Fruit fly (Drosophila melanogaster) whole organism, embryonic: ENCODE measurements around the gene sit.

Experiments
- Awh ChIP-seq: fragments of 200-800 bp; sonication (Bioruptor generic); IDR thresholded peaks from 2 replicates; pipeline ENCODE4, ENCODE4 v1.3.6; 2022; ENCODE audit warnings: missing biosample characterization, missing genetic modification characterization
- CG10147 ChIP-seq: fragments of 200-800 bp; sonication (Bioruptor generic); optimal IDR thresholded peaks from 2 replicates; lab custom pipeline; 2019; ENCODE audit warnings: missing biosample characterization, mild to moderate bottlenecking, missing genetic modification characterization, moderate library complexity
- CG11093 ChIP-seq: fragments of 200-800 bp; sonication (Bioruptor generic); IDR thresholded peaks from 3 replicates; pipeline ENCODE4 v1.3.6; 2022; ENCODE audit warnings: missing biosample characterization, missing genetic modification characterization
- CG11398 ChIP-seq: fragments of 200-800 bp; sonication (Bioruptor generic); optimal IDR thresholded peaks from 2 replicates; lab custom pipeline; 2016; ENCODE audit warnings: missing biosample characterization, missing genetic modification characterization
- CG12659 ChIP-seq: fragments of 200-800 bp; sonication (Bioruptor generic); optimal IDR thresholded peaks from 3 replicates; lab custom pipeline; 2017; ENCODE audit warnings: mild to moderate bottlenecking, missing biosample characterization, missing genetic modification reagents, missing genetic modification characterization
- CG1603 ChIP-seq: fragments of 200-800 bp; sonication (Bioruptor generic); optimal IDR thresholded peaks from 2 replicates; lab custom pipeline; 2019; ENCODE audit warnings: missing biosample characterization, mild to moderate bottlenecking, missing genetic modification characterization, moderate library complexity
- CG17829 ChIP-seq: fragments of 200-800 bp; optimal IDR thresholded peaks from 2 replicates; lab custom pipeline; 2019; ENCODE audit warnings: missing biosample characterization, mild to moderate bottlenecking, missing genetic modification characterization, moderate library complexity
- CG2120 ChIP-seq: fragments of 200-800 bp; sonication (Bioruptor generic); optimal IDR thresholded peaks from 3 replicates; lab custom pipeline; 2016; ENCODE audit warnings: missing biosample characterization, missing genetic modification characterization
- CG31441 ChIP-seq: fragments of 200-800 bp; sonication (Bioruptor generic); IDR thresholded peaks from 2 replicates; pipeline ENCODE4 v1.3.6; 2022; ENCODE audit warnings: missing biosample characterization, missing genetic modification characterization
- CG3847 ChIP-seq: fragments of 200-800 bp; sonication (Bioruptor generic); IDR thresholded peaks from 2 replicates; pipeline ENCODE4 v1.3.6; 2022; ENCODE audit warnings: missing biosample characterization, missing genetic modification characterization
- CG9609 ChIP-seq: fragments of 200-800 bp; sonication (Bioruptor generic); optimal IDR thresholded peaks from 3 replicates; lab custom pipeline; 2016; ENCODE audit warnings: missing biosample characterization, missing genetic modification characterization
- CG9932 ChIP-seq: fragments of 200-800 bp; sonication (Bioruptor generic); IDR thresholded peaks from 2 replicates; pipeline ENCODE4 v1.3.6; 2022; ENCODE audit warnings: missing biosample characterization, missing genetic modification characterization
- CHES-1-like ChIP-seq: fragments of 200-800 bp; sonication (Bioruptor generic); optimal IDR thresholded peaks from 2 replicates; lab custom pipeline; 2016; ENCODE audit warnings: missing biosample characterization, missing genetic modification characterization
- D19A ChIP-seq: fragments of 200-800 bp; optimal IDR thresholded peaks from 3 replicates; lab custom pipeline; 2019; ENCODE audit warnings: missing biosample characterization, mild to moderate bottlenecking, missing genetic modification characterization, moderate library complexity
- Eip74EF ChIP-seq, 2 experiments: fragments of 200-800 bp in 1 of 2; fragments of >200 bp in 1 of 2; sonication (Bioruptor generic) in 1 of 2; optimal IDR thresholded peaks; 2 replicates each; lab custom pipeline; 2017 to 2019; ENCODE audit warnings: missing biosample characterization in 2 of 2, missing genetic modification characterization in 2 of 2, mild to moderate bottlenecking in 1 of 2, moderate library complexity in 1 of 2
- Fer1 ChIP-seq: fragments of 200-800 bp; sonication (Bioruptor generic); optimal IDR thresholded peaks from 2 replicates; lab custom pipeline; 2017; ENCODE audit warnings: missing biosample characterization, mild to moderate bottlenecking, missing genetic modification characterization
- HLH54F ChIP-seq: fragments of 200-800 bp; sonication (Bioruptor generic); optimal IDR thresholded peaks from 3 replicates; lab custom pipeline; 2016; ENCODE audit warnings: missing biosample characterization, missing genetic modification characterization
- Lhr ChIP-seq: fragments of 200-800 bp; sonication (Bioruptor generic); optimal IDR thresholded peaks from 3 replicates; lab custom pipeline; 2017; ENCODE audit warnings: mild to moderate bottlenecking, missing biosample characterization, missing genetic modification reagents, missing genetic modification characterization
- Oaz ChIP-seq: fragments of 200-800 bp; sonication (Bioruptor generic); IDR thresholded peaks from 2 replicates; pipeline ENCODE4 v1.3.6; 2022; ENCODE audit warnings: missing biosample characterization, missing genetic modification characterization
- Opbp ChIP-seq: fragments of 200-800 bp; sonication (Bioruptor generic); IDR thresholded peaks from 3 replicates; pipeline ENCODE4 v1.3.6; 2022; ENCODE audit warnings: missing biosample characterization, missing genetic modification characterization; ENCODE audit not compliant: partially characterized antibody
- Pdp1 ChIP-seq, 2 experiments: fragments of 200-800 bp; sonication (Bioruptor generic); optimal IDR thresholded peaks; 3 replicates each; lab custom pipeline; 2016; ENCODE audit warnings: missing biosample characterization in 2 of 2, missing genetic modification characterization in 2 of 2, mild to moderate bottlenecking in 1 of 2, moderate library complexity in 1 of 2
- Six4 ChIP-seq: fragments of 200-800 bp; sonication (Bioruptor generic); optimal IDR thresholded peaks from 2 replicates; lab custom pipeline; 2016; ENCODE audit warnings: missing biosample characterization, missing genetic modification characterization
- Sry-δ ChIP-seq: fragments of 200-800 bp; sonication (Bioruptor generic); optimal IDR thresholded peaks from 2 replicates; lab custom pipeline; 2016; ENCODE audit warnings: missing biosample characterization, missing genetic modification characterization
- Trl ChIP-seq, 3 experiments: fragments of >200 bp in 2 of 3; fragments of 200-800 bp in 1 of 3; sonication (Bioruptor generic) in 1 of 3; optimal IDR thresholded peaks; 2 replicates in 1 of 3; 3 replicates in 2 of 3; lab custom pipeline; 2016 to 2017; ENCODE audit warnings: missing biosample characterization in 1 of 3, missing genetic modification characterization in 1 of 3
- Vsx1 ChIP-seq: fragments of 200-800 bp; sonication (Bioruptor generic); optimal IDR thresholded peaks from 2 replicates; lab custom pipeline; 2017; ENCODE audit warnings: missing biosample characterization, mild to moderate bottlenecking, missing genetic modification characterization, missing genetic modification reagents
- Xrp1 ChIP-seq: fragments of 200-800 bp; sonication (Bioruptor generic); IDR thresholded peaks from 2 replicates; pipeline ENCODE4 v1.3.6; 2022; ENCODE audit warnings: missing biosample characterization, missing genetic modification characterization
- YL-1 ChIP-seq: fragments of 200-800 bp; sonication (Bioruptor generic); optimal IDR thresholded peaks from 3 replicates; lab custom pipeline; 2017; ENCODE audit warnings: missing biosample characterization, mild to moderate bottlenecking, missing genetic modification characterization
- aop ChIP-seq: fragments of 200-800 bp; sonication (Bioruptor generic); IDR thresholded peaks from 2 replicates; pipeline ENCODE4 v1.3.6; 2022; ENCODE audit warnings: missing biosample characterization, missing genetic modification characterization
- ato ChIP-seq: fragments of 200-800 bp; sonication (Bioruptor generic); IDR thresholded peaks from 2 replicates; pipeline ENCODE4 v1.3.6; 2022; ENCODE audit warnings: missing biosample characterization, missing genetic modification characterization; ENCODE audit not compliant: partially characterized antibody
- bab2 ChIP-seq: fragments of 200-800 bp; sonication (Bioruptor generic); optimal IDR thresholded peaks from 2 replicates; lab custom pipeline; 2016; ENCODE audit warnings: missing biosample characterization, missing genetic modification characterization
- bbx ChIP-seq: fragments of 200-800 bp; sonication (Bioruptor generic); IDR thresholded peaks from 2 replicates; pipeline ENCODE4 v1.3.6; 2022; ENCODE audit warnings: missing biosample characterization, missing genetic modification characterization; ENCODE audit not compliant: partially characterized antibody
- chinmo ChIP-seq: fragments of 200-800 bp; sonication (Bioruptor generic); IDR thresholded peaks from 4 replicates; pipeline ENCODE4 v1.3.6; 2022; ENCODE audit warnings: missing biosample characterization, missing genetic modification characterization; ENCODE audit not compliant: partially characterized antibody
- eve ChIP-seq, 2 experiments: fragments of >200 bp; optimal IDR thresholded peaks; 2 replicates each; lab custom pipeline; 2017; ENCODE audit warnings: missing biosample characterization in 2 of 2, missing genetic modification characterization in 2 of 2
- fd64A ChIP-seq: fragments of 200-800 bp; sonication (Bioruptor generic); optimal IDR thresholded peaks from 3 replicates; lab custom pipeline; 2018; ENCODE audit warnings: missing biosample characterization, mild to moderate bottlenecking, missing genetic modification characterization
- gsb-n ChIP-seq: fragments of 200-800 bp; sonication (Bioruptor generic); optimal IDR thresholded peaks from 3 replicates; lab custom pipeline; 2018; ENCODE audit warnings: missing biosample characterization, mild to moderate bottlenecking, missing genetic modification characterization
- kay ChIP-seq: fragments of 200-800 bp; sonication (Bioruptor generic); optimal IDR thresholded peaks from 2 replicates; lab custom pipeline; 2016; ENCODE audit warnings: missing biosample characterization, missing genetic modification characterization
- lab ChIP-seq: fragments of 200-800 bp; sonication (Bioruptor generic); optimal IDR thresholded peaks from 3 replicates; lab custom pipeline; 2017; ENCODE audit warnings: missing biosample characterization, missing genetic modification characterization, mild to moderate bottlenecking, moderate library complexity, missing genetic modification reagents
- lmd ChIP-seq: fragments of 200-800 bp; sonication (Bioruptor generic); IDR thresholded peaks from 2 replicates; pipeline ENCODE4 v1.3.6; 2022; ENCODE audit warnings: missing biosample characterization, missing genetic modification characterization
- nmo ChIP-seq: fragments of 200-800 bp; sonication (Bioruptor generic); optimal IDR thresholded peaks from 2 replicates; lab custom pipeline; 2018; ENCODE audit warnings: missing biosample characterization, mild to moderate bottlenecking, missing genetic modification characterization, moderate library complexity
- phol ChIP-seq: fragments of 200-800 bp; sonication (Bioruptor generic); optimal IDR thresholded peaks from 3 replicates; lab custom pipeline; 2018; ENCODE audit warnings: missing biosample characterization, mild to moderate bottlenecking, missing genetic modification characterization, moderate library complexity
- pum ChIP-seq: fragments of 200-800 bp; sonication (Bioruptor generic); optimal IDR thresholded peaks from 2 replicates; lab custom pipeline; 2016; ENCODE audit warnings: missing biosample characterization, missing genetic modification characterization
- rib ChIP-seq: fragments of 200-800 bp; sonication (Bioruptor generic); IDR thresholded peaks from 2 replicates; pipeline ENCODE4 v1.3.6; 2022; ENCODE audit warnings: missing biosample characterization, missing genetic modification characterization
- run ChIP-seq: fragments of 200-800 bp; sonication (Bioruptor generic); optimal IDR thresholded peaks from 3 replicates; lab custom pipeline; 2018; ENCODE audit warnings: missing biosample characterization, mild to moderate bottlenecking, missing genetic modification characterization
- sd ChIP-seq: fragments of 200-800 bp; sonication (Bioruptor generic); optimal IDR thresholded peaks from 3 replicates; lab custom pipeline; 2018; ENCODE audit warnings: missing biosample characterization, mild to moderate bottlenecking, missing genetic modification characterization, moderate library complexity
- sna ChIP-seq: fragments of 200-800 bp; sonication (Bioruptor generic); IDR thresholded peaks from 2 replicates; pipeline ENCODE4 v1.3.6; 2022; ENCODE audit warnings: missing biosample characterization, missing genetic modification characterization; ENCODE audit not compliant: partially characterized antibody
- trem ChIP-seq: fragments of 200-800 bp; optimal IDR thresholded peaks from 3 replicates; lab custom pipeline; 2019; ENCODE audit warnings: missing biosample characterization, mild to moderate bottlenecking, missing genetic modification characterization, moderate library complexity
- unc-4 ChIP-seq: fragments of 200-800 bp; sonication (Bioruptor generic); IDR thresholded peaks from 2 replicates; pipeline ENCODE4 v1.3.6; 2022; ENCODE audit warnings: missing biosample characterization, missing genetic modification characterization; ENCODE audit not compliant: partially characterized antibody
- wek ChIP-seq: fragments of 200-800 bp; sonication (Bioruptor generic); optimal IDR thresholded peaks from 3 replicates; lab custom pipeline; 2018; ENCODE audit warnings: missing biosample characterization, mild to moderate bottlenecking, missing genetic modification characterization, moderate library complexity

The sit gene

dm6 chr3R:22547585-22548022 is 14.8 kb downstream of the sit start, which contains the start of gene AdipoR (continued):
- peak; percentile 54; the same call in 1 of the 4 replicates for TF ChIP-seq chinmo (GFP tag; lab: Robert Waterston, UW)
- peak; percentile 9; the same call in 1 of the 2 replicates for TF ChIP-seq aop (GFP tag; lab: Robert Waterston, UW)
- TF ChIP-seq CG1603 (tag; lab: Kevin White, UChicago): peak; percentile 97
- peak; percentile 63; the same call in 1 of the 3 replicates for TF ChIP-seq Opbp (GFP tag; lab: Robert Waterston, UW)
- peak; percentile 39 for TF ChIP-seq CG10147 (GFP tag; lab: Kevin White, UChicago)
- TF ChIP-seq D19A (tag; lab: Kevin White, UChicago): peak; percentile 5
- peak; percentile 38 for TF ChIP-seq CHES-1-like (GFP tag; lab: Kevin White, UChicago)
- peak; percentile 58 for TF ChIP-seq nmo
- peak; percentile 47; the same call in 1 of the 2 replicates for TF ChIP-seq bbx (GFP tag; lab: Robert Waterston, UW)
- TF ChIP-seq HLH54F (GFP tag; lab: Kevin White, UChicago): peak; percentile 19
- peak; percentile 30; the same call in 1 of the 2 replicates for TF ChIP-seq CG31441 (GFP tag; lab: Robert Waterston, UW)
- 0 out of 2 replicates have a peak, but pooled peaks have one; percentile 29 for TF ChIP-seq sna
- no peak for TF ChIP-seq Oaz (GFP tag; lab: Robert Waterston, UW)
- no peak for TF ChIP-seq Awh (GFP tag; lab: Robert Waterston, UW)
- peak; percentile 25 for TF ChIP-seq gsb-n (tag; lab: Kevin White, UChicago)
- TF ChIP-seq CG3847 (GFP tag; lab: Robert Waterston, UW): peak; percentile 78
- TF ChIP-seq Sry-δ: peak; percentile 58
- TF ChIP-seq CG2120 (GFP tag; lab: Kevin White, UChicago): peak; percentile 40
- peak; percentile 48 for TF ChIP-seq Lhr (GFP tag; lab: Kevin White, UChicago)
- no peak for TF ChIP-seq wek
- peak; percentile 23; the same call in 1 of the 2 replicates for TF ChIP-seq Xrp1 (GFP tag; lab: Robert Waterston, UW)
- TF ChIP-seq rib (GFP tag; lab: Robert Waterston, UW): no peak
- no peak for TF ChIP-seq eve (GFP tag; optimal IDR thresholded peaks at IDR 0.05; lab: Kevin White, UChicago)
- no peak for TF ChIP-seq CG11093 (GFP tag; lab: Robert Waterston, UW)
- no peak for TF ChIP-seq Trl (optimal IDR thresholded peaks at IDR 0.05; lab: Kevin White, UChicago)
- peak; percentile 11 for TF ChIP-seq Trl (GFP tag; optimal IDR thresholded peaks at IDR 0.05; lab: Kevin White, UChicago)
- TF ChIP-seq run (tag; lab: Kevin White, UChicago): no peak
- TF ChIP-seq Vsx1 (GFP tag; lab: Kevin White, UChicago): no peak
- TF ChIP-seq CG11398 (GFP tag; lab: Kevin White, UChicago): peak; percentile 3
- TF ChIP-seq CG9932 (GFP tag; lab: Robert Waterston, UW): peak; percentile 20; the same call in 1 of the 2 replicates
- peak; percentile 76 for TF ChIP-seq CG12659 (GFP tag; lab: Kevin White, UChicago)
- peak; percentile 57 for TF ChIP-seq CG17829 (tag; lab: Kevin White, UChicago)
- peak; percentile 53 for TF ChIP-seq unc-4 (GFP tag; lab: Robert Waterston, UW)
- TF ChIP-seq fd64A: peak; percentile 5
- TF ChIP-seq ato (GFP tag; lab: Robert Waterston, UW): 0 out of 2 replicates have a peak, but pooled peaks have one; percentile 41
- TF ChIP-seq lmd (GFP tag; lab: Robert Waterston, UW): no peak
- TF ChIP-seq pum (GFP tag; lab: Kevin White, UChicago): peak; percentile 6
- TF ChIP-seq phol (tag; lab: Kevin White, UChicago): peak; percentile 69
- peak; percentile 48 for TF ChIP-seq lab (GFP tag; lab: Kevin White, UChicago)
- TF ChIP-seq kay (GFP tag; lab: Kevin White, UChicago): peak; percentile 42
- TF ChIP-seq trem (tag; lab: Kevin White, UChicago): peak; percentile 77
- no peak for TF ChIP-seq CG9609
- TF ChIP-seq YL-1: peak; percentile 92
- TF ChIP-seq Eip74EF (GFP tag; optimal IDR thresholded peaks at IDR 0.05; lab: Kevin White, UChicago): no peak
- TF ChIP-seq sd: peak; percentile 1
- peak; percentile 16 for TF ChIP-seq bab2
- TF ChIP-seq Six4 (GFP tag; lab: Kevin White, UChicago): no peak
- TF ChIP-seq Pdp1 (GFP tag; optimal IDR thresholded peaks at IDR 0.05; lab: Kevin White, UChicago): peak in 1 of 2 experiments; percentile 5
- peak; percentile 39 for TF ChIP-seq Fer1
